Worm (Caenorhabditis elegans): ENCODE measurements around the gene aldo-2.

The aldo-2 gene

ce11 chrIII:5919799-5920387 is 43.5 kb upstream of the aldo-2 start, which contains the start of the genes tdo-2 and C28H8.2:
TSS of gene tdo-2 (minus strand) at chrIII:5919955.
TSS of gene C28H8.2 (plus strand) at chrIII:5920322.
- TF ChIP-seq daf-12 (tag; optimal IDR thresholded peaks at IDR 0.05) (no peak), nhr-76 (tag; optimal IDR thresholded peaks at IDR 0.05) (no peak), mml-1 (tag; optimal IDR thresholded peaks at IDR 0.05) (no peak), unc-39 (tag; optimal IDR thresholded peaks at IDR 0.05) (no peak), pha-4 (tag; optimal IDR thresholded peaks at IDR 0.05) (no peak), fkh-2 (tag; optimal IDR thresholded peaks at IDR 0.05) (no peak), fkh-10 (GFP tag; optimal IDR thresholded peaks at IDR 0.05) (no peak), ceh-82 (tag; optimal IDR thresholded peaks at IDR 0.05) (no peak), nfya-1 (tag; optimal IDR thresholded peaks at IDR 0.05; ENCODE audit: insufficient read depth) (peak; percentile 47), ZK546.5 (tag; optimal IDR thresholded peaks at IDR 0.05) (no peak), nhr-11 (tag; optimal IDR thresholded peaks at IDR 0.05) (no peak), nhr-12 (tag; optimal IDR thresholded peaks at IDR 0.05) (no peak), lsy-12 (tag; optimal IDR thresholded peaks at IDR 0.05) (peak; percentile 69), elt-3 (tag; optimal IDR thresholded peaks at IDR 0.05) (peak in 2 of 3 experiments; percentile 74 to 81), mdl-1 (tag; optimal IDR thresholded peaks at IDR 0.05) (peak; percentile 44), R02D3.7 (tag; optimal IDR thresholded peaks at IDR 0.05) (no peak), nhr-25 (tag; optimal IDR thresholded peaks at IDR 0.05) (peak; percentile 95), ceh-9 (tag; optimal IDR thresholded peaks at IDR 0.05) (no peak), ama-1 (optimal IDR thresholded peaks at IDR 0.05) (no peak), nhr-23 (tag; optimal IDR thresholded peaks at IDR 0.05) (peak; percentile 96), ceh-28 (tag; optimal IDR thresholded peaks at IDR 0.05) (peak; percentile 36), lin-15B (tag; optimal IDR thresholded peaks at IDR 0.05) (no peak), hmg-11 (tag; optimal IDR thresholded peaks at IDR 0.05) (no peak), ztf-11 (tag; optimal IDR thresholded peaks at IDR 0.05) (no peak), aly-2 (tag; optimal IDR thresholded peaks at IDR 0.05) (no peak), nhr-43 (tag; optimal IDR thresholded peaks at IDR 0.05; ENCODE audit: poor library complexity, severe bottlenecking) (peak; percentile 87), lin-39 (tag; optimal IDR thresholded peaks at IDR 0.05) (no peak), eor-1 (tag; optimal IDR thresholded peaks at IDR 0.05) (no peak), unc-62 (GFP tag; optimal IDR thresholded peaks at IDR 0.05) (peak; percentile 69), snpc-4 (tag; optimal IDR thresholded peaks at IDR 0.05) (no peak), ztf-4 (tag; optimal IDR thresholded peaks at IDR 0.05) (no peak), nhr-237 (tag; optimal IDR thresholded peaks at IDR 0.05) (no peak), jun-1 (tag; optimal IDR thresholded peaks at IDR 0.05) (peak; percentile 28)

ce11 chrIII:5917365-5917958 is 41.0 kb upstream of the aldo-2 start:
- peak; percentile 92 for TF ChIP-seq skn-1 (tag; optimal IDR thresholded peaks at IDR 0.05)
- TF ChIP-seq elt-3 (tag; optimal IDR thresholded peaks at IDR 0.05), result no peak
- no peak for TF ChIP-seq nfya-1 (tag; optimal IDR thresholded peaks at IDR 0.05; ENCODE audit: insufficient read depth)
- TF ChIP-seq ama-1 (optimal IDR thresholded peaks at IDR 0.05), result peak; percentile 2
- TF ChIP-seq ceh-16 (tag; optimal IDR thresholded peaks at IDR 0.05), result no peak
- peak; percentile 16 for TF ChIP-seq nhr-43 (tag; optimal IDR thresholded peaks at IDR 0.05; ENCODE audit: poor library complexity, severe bottlenecking)
- TF ChIP-seq ceh-28 (tag; optimal IDR thresholded peaks at IDR 0.05), result peak; percentile 37
- peak; percentile 18 for TF ChIP-seq fos-1 (tag; optimal IDR thresholded peaks at IDR 0.05)
- no peak for TF ChIP-seq nhr-12 (tag; optimal IDR thresholded peaks at IDR 0.05)
- TF ChIP-seq lsy-12 (tag; optimal IDR thresholded peaks at IDR 0.05), result peak; percentile 40
- TF ChIP-seq ztf-4 (tag; optimal IDR thresholded peaks at IDR 0.05), result peak; percentile 24
- TF ChIP-seq ceh-82 (tag; optimal IDR thresholded peaks at IDR 0.05), result no peak
- TF ChIP-seq pha-4 (tag; optimal IDR thresholded peaks at IDR 0.05), result peak; percentile 41
- no peak for TF ChIP-seq fkh-10 (GFP tag; optimal IDR thresholded peaks at IDR 0.05)
- peak; percentile 17 for TF ChIP-seq nhr-25 (tag; optimal IDR thresholded peaks at IDR 0.05)
- peak; percentile 42 for TF ChIP-seq pqm-1 (tag; optimal IDR thresholded peaks at IDR 0.05)
- TF ChIP-seq ztf-11 (tag; optimal IDR thresholded peaks at IDR 0.05), result no peak
- TF ChIP-seq nhr-23 (tag; optimal IDR thresholded peaks at IDR 0.05), result peak; percentile 20
- TF ChIP-seq elt-2 (tag; optimal IDR thresholded peaks at IDR 0.05), result peak; percentile 87

DNA sequence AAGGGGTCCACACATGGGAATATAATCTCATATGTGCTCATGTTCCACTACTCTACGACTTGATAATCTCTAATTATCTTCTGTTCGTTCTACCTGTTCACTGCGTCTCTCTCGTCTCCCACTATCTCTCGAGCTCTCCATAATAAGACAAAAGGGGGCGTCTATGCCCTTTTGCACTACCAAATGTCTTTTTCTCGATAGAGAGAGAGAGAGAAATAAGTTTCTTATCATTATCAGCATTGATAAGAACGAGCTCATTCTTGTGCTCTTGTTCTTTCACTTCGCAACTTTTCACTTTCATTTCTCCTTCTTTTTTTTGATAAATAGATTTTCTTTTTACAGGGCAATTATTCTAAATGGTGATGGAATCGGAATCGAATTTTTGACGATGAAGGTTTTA is 39.5 kb upstream of the aldo-2 start:
- TF ChIP-seq skn-1 (tag; optimal IDR thresholded peaks at IDR 0.05), result peak; percentile 4
- TF ChIP-seq pqm-1 (tag; optimal IDR thresholded peaks at IDR 0.05), result peak; percentile 40
- peak; percentile 87 for TF ChIP-seq elt-2 (tag; optimal IDR thresholded peaks at IDR 0.05)
- no peak for TF ChIP-seq unc-39 (tag; optimal IDR thresholded peaks at IDR 0.05)
- TF ChIP-seq pha-4 (tag; optimal IDR thresholded peaks at IDR 0.05), result peak; percentile 38
- no peak for TF ChIP-seq nhr-25 (tag; optimal IDR thresholded peaks at IDR 0.05)
- no peak for TF ChIP-seq nhr-28 (tag; optimal IDR thresholded peaks at IDR 0.05)

Measured in whole organism, L3 larva.